Worm (Caenorhabditis elegans) whole organism, young adult: ENCODE results near the gene F13A7.7.

Source experiments
- B0261.1 ChIP-seq: sonication (generic microtip); optimal IDR thresholded peaks from 2 replicates; lab custom pipeline; 2016; ENCODE audit warnings: mild to moderate bottlenecking, missing genetic modification characterization, moderate library complexity, missing compliant biosample characterization
- D2030.7 ChIP-seq: fragments of 200-800 bp; sonication (Bioruptor generic); IDR thresholded peaks from 2 replicates; pipeline ENCODE4 v1.3.6; 2022; ENCODE audit warnings: missing genetic modification reagents, missing genetic modification characterization, missing compliant biosample characterization
- F33H1.4 ChIP-seq: fragments of 200-800 bp; sonication (Bioruptor generic); IDR thresholded peaks from 2 replicates; pipeline ENCODE4 v1.3.6; 2022; ENCODE audit warnings: missing genetic modification reagents, missing genetic modification characterization, missing compliant biosample characterization
- F39B2.1 ChIP-seq: fragments of 200-800 bp; sonication (Bioruptor generic); IDR thresholded peaks from 2 replicates; pipeline ENCODE4 v1.3.6; 2022; ENCODE audit warnings: missing genetic modification reagents, missing genetic modification characterization, missing compliant biosample characterization
- T26A5.8 ChIP-seq: sonication (generic microtip); optimal IDR thresholded peaks from 2 replicates; lab custom pipeline; 2016; ENCODE audit warnings: missing genetic modification characterization, missing compliant biosample characterization
- Y53G8AR.9 ChIP-seq: fragments of 200-800 bp; sonication (Bioruptor generic); conservative IDR thresholded peaks from 2 replicates; pipeline ENCODE4 v1.3.6; 2022; ENCODE audit warnings: missing genetic modification reagents, missing genetic modification characterization, missing compliant biosample characterization
- Y56A3A.18 ChIP-seq: fragments of 200-800 bp; sonication (Bioruptor generic); IDR thresholded peaks from 2 replicates; pipeline ENCODE4 v1.3.6; 2022; ENCODE audit warnings: missing genetic modification reagents, missing genetic modification characterization, missing compliant biosample characterization
- ZK185.1 ChIP-seq: sonication (generic microtip); optimal IDR thresholded peaks from 2 replicates; lab custom pipeline; 2016; ENCODE audit warnings: mild to moderate bottlenecking, missing genetic modification characterization, missing compliant biosample characterization; ENCODE audit not compliant: poor library complexity, severe bottlenecking
- ama-1 ChIP-seq, 3 experiments: fragments of 150-350 bp in 1 of 3; sonication (generic microtip) in 2 of 3; optimal IDR thresholded peaks; 2 replicates each; lab custom pipeline; 2014 to 2018; ENCODE audit warnings: missing biosample characterization in 2 of 3, missing genetic modification characterization in 2 of 3, missing genetic modification reagents in 2 of 3
- athp-1 ChIP-seq: sonication (generic microtip); optimal IDR thresholded peaks from 2 replicates; lab custom pipeline; 2017; ENCODE audit warnings: mild to moderate bottlenecking, missing genetic modification characterization, missing compliant biosample characterization
- attf-6 ChIP-seq: fragments of 200-800 bp; sonication (Bioruptor generic); IDR thresholded peaks from 2 replicates; pipeline ENCODE4 v1.3.6; 2022; ENCODE audit warnings: missing genetic modification reagents, missing genetic modification characterization, missing compliant biosample characterization
- bed-2 ChIP-seq: fragments of 200-800 bp; sonication (Bioruptor generic); IDR thresholded peaks from 2 replicates; pipeline ENCODE4 v1.3.6; 2022; ENCODE audit warnings: missing genetic modification reagents, missing genetic modification characterization, missing compliant biosample characterization
- ceh-27 ChIP-seq: fragments of 200-800 bp; sonication (Bioruptor generic); optimal IDR thresholded peaks from 2 replicates; lab custom pipeline; 2018; ENCODE audit warnings: mild to moderate bottlenecking, missing genetic modification characterization, moderate library complexity, missing compliant biosample characterization
- ceh-40 ChIP-seq: fragments of 200-800 bp; sonication (Bioruptor generic); IDR thresholded peaks from 2 replicates; pipeline ENCODE4 v1.3.6; 2022; ENCODE audit warnings: missing genetic modification characterization, missing compliant biosample characterization
- ceh-91 ChIP-seq: fragments of 200-800 bp; sonication (Bioruptor generic); IDR thresholded peaks from 2 replicates; pipeline ENCODE4 v1.3.6; 2022; ENCODE audit warnings: missing genetic modification reagents, missing genetic modification characterization, missing compliant biosample characterization
- chd-7 ChIP-seq: sonication (generic microtip); optimal IDR thresholded peaks from 2 replicates; lab custom pipeline; 2016; ENCODE audit warnings: mild to moderate bottlenecking, missing genetic modification characterization, moderate library complexity, missing compliant biosample characterization
- die-1 ChIP-seq: sonication (generic microtip); optimal IDR thresholded peaks from 2 replicates; lab custom pipeline; 2016; ENCODE audit warnings: missing genotype, mild to moderate bottlenecking, missing genetic modification characterization, missing compliant biosample characterization
- dox-1 ChIP-seq: fragments of 200-800 bp; sonication (Bioruptor generic); IDR thresholded peaks from 2 replicates; pipeline ENCODE4 v1.3.6; 2022; ENCODE audit warnings: missing genetic modification reagents, missing genetic modification characterization, missing compliant biosample characterization
- dpl-1 ChIP-seq: fragments of 150-350 bp; optimal IDR thresholded peaks from 2 replicates; lab custom pipeline; 2014; ENCODE audit warnings: missing biosample characterization, missing genetic modification reagents, missing genetic modification characterization
- efl-1 ChIP-seq: fragments of 150-350 bp; optimal IDR thresholded peaks from 2 replicates; lab custom pipeline; 2014; ENCODE audit warnings: missing biosample characterization, missing genetic modification reagents, missing genetic modification characterization
- egl-44 ChIP-seq: fragments of 200-800 bp; sonication (Bioruptor generic); IDR thresholded peaks from 2 replicates; pipeline ENCODE4 v1.3.6; 2022; ENCODE audit warnings: missing genetic modification reagents, missing genetic modification characterization, missing compliant biosample characterization
- ets-4 ChIP-seq: fragments of 200-800 bp; sonication (Bioruptor generic); optimal IDR thresholded peaks from 2 replicates; lab custom pipeline; 2018; ENCODE audit warnings: mild to moderate bottlenecking, missing genetic modification characterization, missing compliant biosample characterization
- fkh-3 ChIP-seq: sonication (generic microtip); optimal IDR thresholded peaks from 2 replicates; lab custom pipeline; 2016; ENCODE audit warnings: mild to moderate bottlenecking, missing genetic modification characterization, missing compliant biosample characterization
- gei-17 ChIP-seq: fragments of 200-800 bp; sonication (Bioruptor generic); optimal IDR thresholded peaks from 2 replicates; lab custom pipeline; 2018; ENCODE audit warnings: mild to moderate bottlenecking, missing genetic modification characterization, missing compliant biosample characterization
- let-526 ChIP-seq: fragments of 200-800 bp; sonication (Bioruptor generic); IDR thresholded peaks from 2 replicates; pipeline ENCODE4 v1.3.6; 2022; ENCODE audit warnings: missing genetic modification reagents, missing genetic modification characterization, missing compliant biosample characterization
- let-607 ChIP-seq, 2 experiments: fragments of 200-800 bp in 1 of 2; sonication (Bioruptor generic) in 1 of 2; sonication (generic microtip) in 1 of 2; optimal IDR thresholded peaks; 2 replicates each; lab custom pipeline; 2016 to 2018; ENCODE audit warnings: mild to moderate bottlenecking in 2 of 2, missing compliant biosample characterization in 2 of 2, missing genetic modification characterization in 2 of 2, moderate library complexity in 2 of 2, missing genotype in 1 of 2
- lin-40 ChIP-seq: sonication (generic microtip); optimal IDR thresholded peaks from 2 replicates; lab custom pipeline; 2016; ENCODE audit warnings: missing genetic modification characterization, mild to moderate bottlenecking, missing compliant biosample characterization, missing genotype, missing genetic modification reagents
- lin-54 ChIP-seq: fragments of 200-800 bp; sonication (Bioruptor generic); optimal IDR thresholded peaks from 2 replicates; lab custom pipeline; 2018; ENCODE audit warnings: mild to moderate bottlenecking, missing genetic modification characterization, missing compliant biosample characterization
- lsl-1 ChIP-seq: fragments of 200-800 bp; sonication (Bioruptor generic); optimal IDR thresholded peaks from 2 replicates; lab custom pipeline; 2018; ENCODE audit warnings: mild to moderate bottlenecking, missing genetic modification characterization, moderate library complexity, missing compliant biosample characterization
- lsy-27 ChIP-seq: sonication (generic microtip); optimal IDR thresholded peaks from 2 replicates; lab custom pipeline; 2017; ENCODE audit warnings: missing genetic modification characterization, mild to moderate bottlenecking, missing compliant biosample characterization, antibody characterized with exemption, missing genotype, borderline replicate concordance; ENCODE audit not compliant: insufficient read depth
- madf-6 ChIP-seq: fragments of 200-800 bp; sonication (Bioruptor generic); IDR thresholded peaks from 2 replicates; pipeline ENCODE4 v1.3.6; 2022; ENCODE audit warnings: missing genetic modification reagents, missing genetic modification characterization, missing compliant biosample characterization
- madf-8 ChIP-seq: fragments of 200-800 bp; sonication (Bioruptor generic); conservative IDR thresholded peaks from 2 replicates; pipeline ENCODE4 v1.3.6; 2022; ENCODE audit warnings: missing genetic modification reagents, missing genetic modification characterization, missing compliant biosample characterization
- mcd-1 ChIP-seq: fragments of 200-800 bp; sonication (Bioruptor generic); IDR thresholded peaks from 2 replicates; pipeline ENCODE4 v1.3.6; 2022; ENCODE audit warnings: missing genetic modification reagents, missing genetic modification characterization, missing compliant biosample characterization
- mel-28 ChIP-seq: sonication (generic microtip); optimal IDR thresholded peaks from 2 replicates; lab custom pipeline; 2016; ENCODE audit warnings: borderline replicate concordance, mild to moderate bottlenecking, missing genetic modification characterization, missing compliant biosample characterization
- mxl-1 ChIP-seq: sonication (generic microtip); optimal IDR thresholded peaks from 2 replicates; lab custom pipeline; 2016; ENCODE audit warnings: missing genetic modification characterization, missing compliant biosample characterization
- nfya-2 ChIP-seq: fragments of 200-800 bp; sonication (Bioruptor generic); IDR thresholded peaks from 2 replicates; pipeline ENCODE4 v1.3.6; 2022; ENCODE audit warnings: missing genetic modification reagents, missing genetic modification characterization, missing compliant biosample characterization
- pbrm-1 ChIP-seq: fragments of 200-800 bp; sonication (Bioruptor generic); IDR thresholded peaks from 2 replicates; pipeline ENCODE4 v1.3.6; 2022; ENCODE audit warnings: missing genetic modification reagents, missing genetic modification characterization, missing compliant biosample characterization
- sdz-38 ChIP-seq: sonication (generic microtip); optimal IDR thresholded peaks from 2 replicates; lab custom pipeline; 2016; ENCODE audit warnings: missing genotype, missing genetic modification characterization, missing compliant biosample characterization
- snpc-1.3 ChIP-seq: sonication (generic microtip); optimal IDR thresholded peaks from 2 replicates; lab custom pipeline; 2017; ENCODE audit warnings: missing genetic modification characterization, mild to moderate bottlenecking, missing compliant biosample characterization, antibody characterized with exemption, moderate library complexity, missing genotype, missing genetic modification reagents; ENCODE audit not compliant: insufficient read depth
- sptf-2 ChIP-seq: fragments of 200-800 bp; sonication (Bioruptor generic); optimal IDR thresholded peaks from 2 replicates; lab custom pipeline; 2018; ENCODE audit warnings: mild to moderate bottlenecking, missing genetic modification characterization, missing compliant biosample characterization
- tbp1 ChIP-seq: fragments of 200-800 bp; sonication (Bioruptor generic); optimal IDR thresholded peaks from 2 replicates; lab custom pipeline; 2018; ENCODE audit warnings: mild to moderate bottlenecking, missing genetic modification characterization, missing compliant biosample characterization
- unc-62 ChIP-seq: fragments of 150-350 bp; optimal IDR thresholded peaks from 2 replicates; lab custom pipeline; 2014; ENCODE audit warnings: missing biosample characterization, missing genetic modification reagents, missing genetic modification characterization
- zim-3 ChIP-seq: sonication (generic microtip); optimal IDR thresholded peaks from 2 replicates; lab custom pipeline; 2017; ENCODE audit warnings: mild to moderate bottlenecking, missing genetic modification characterization, moderate library complexity, missing compliant biosample characterization
- ztf-22 ChIP-seq: fragments of 200-800 bp; sonication (Bioruptor generic); optimal IDR thresholded peaks from 2 replicates; lab custom pipeline; 2018; ENCODE audit warnings: mild to moderate bottlenecking, missing genetic modification characterization, moderate library complexity, missing compliant biosample characterization
- ztf-26 ChIP-seq: sonication (generic microtip); optimal IDR thresholded peaks from 2 replicates; lab custom pipeline; 2017; ENCODE audit warnings: missing genetic modification characterization, missing compliant biosample characterization
- ztf-28 ChIP-seq: fragments of 200-800 bp; sonication (Bioruptor generic); IDR thresholded peaks from 2 replicates; pipeline ENCODE4 v1.3.6; 2022; ENCODE audit warnings: missing genetic modification reagents, missing genetic modification characterization, missing compliant biosample characterization
- ztf-6 ChIP-seq: fragments of 200-800 bp; sonication (Bioruptor generic); IDR thresholded peaks from 2 replicates; pipeline ENCODE4 v1.3.6; 2022; ENCODE audit warnings: missing genetic modification reagents, missing genetic modification characterization, missing compliant biosample characterization

The F13A7.7 gene

DNA sequence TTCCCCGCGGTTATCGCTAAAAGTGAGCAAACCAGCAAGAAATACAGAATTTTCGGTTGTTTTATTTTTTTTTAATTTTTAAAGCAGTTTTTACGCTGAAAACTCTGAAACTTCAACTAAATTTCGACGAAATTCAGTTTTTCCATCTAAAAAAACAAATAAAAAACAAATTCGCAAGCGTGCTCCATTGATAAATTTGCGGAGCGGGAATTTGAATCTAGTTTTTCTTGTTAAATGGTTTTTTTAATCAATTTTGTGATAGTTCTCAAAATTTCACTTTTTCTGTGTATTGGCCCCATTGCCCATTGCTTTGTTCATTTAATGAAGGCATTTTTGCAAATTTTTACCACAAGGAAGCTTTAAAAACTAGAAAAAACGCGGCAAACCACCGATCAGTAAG lies 26.8 kb downstream of the F13A7.7 start:
- TF ChIP-seq gei-17: no peak
- TF ChIP-seq dox-1 (GFP tag; lab: Robert Waterston, UW): no peak
- no peak for TF ChIP-seq B0261.1 (tag; lab: Kevin White, UChicago)
- TF ChIP-seq ceh-91 (GFP tag; lab: Robert Waterston, UW): no peak
- TF ChIP-seq pbrm-1 (GFP tag; lab: Robert Waterston, UW): 0 out of 2 replicates have a peak, but pooled peaks have one; percentile 38
- TF ChIP-seq egl-44 (GFP tag; lab: Robert Waterston, UW): no peak
- TF ChIP-seq F33H1.4 (GFP tag; lab: Robert Waterston, UW): no peak
- TF ChIP-seq lin-54 (GFP tag; lab: Kevin White, UChicago): peak; percentile 87
- TF ChIP-seq madf-8: no peak
- TF ChIP-seq chd-7: no peak
- no peak for TF ChIP-seq lsy-27 (tag; lab: Kevin White, UChicago)
- no peak for TF ChIP-seq let-526 (GFP tag; lab: Robert Waterston, UW)
- TF ChIP-seq lin-40 (tag; lab: Kevin White, UChicago): no peak
- no peak for TF ChIP-seq nfya-2 (GFP tag; lab: Robert Waterston, UW)
- 0 out of 2 replicates have a peak, but pooled peaks have one; percentile 48 for TF ChIP-seq attf-6 (GFP tag; lab: Robert Waterston, UW)
- peak; percentile 13 for TF ChIP-seq tbp1 (GFP tag; lab: Kevin White, UChicago)
- TF ChIP-seq fkh-3 (tag; lab: Kevin White, UChicago): no peak
- no peak for TF ChIP-seq T26A5.8 (tag; lab: Kevin White, UChicago)
- TF ChIP-seq Y53G8AR.9 (GFP tag; lab: Robert Waterston, UW): no peak
- TF ChIP-seq ets-4: no peak
- TF ChIP-seq efl-1: peak; percentile 84
- TF ChIP-seq madf-6: peak; percentile 41; the same call in 1 of the 2 replicates
- no peak for TF ChIP-seq sdz-38
- peak; percentile 85 for TF ChIP-seq mcd-1 (GFP tag; lab: Robert Waterston, UW)
- peak; percentile 26 for TF ChIP-seq athp-1 (tag; lab: Kevin White, UChicago)
- TF ChIP-seq ztf-22 (GFP tag; lab: Kevin White, UChicago): no peak
- TF ChIP-seq mxl-1 (tag; lab: Kevin White, UChicago): no peak
- TF ChIP-seq dpl-1 (GFP tag; lab: Kevin White, UChicago): peak; percentile 74
- TF ChIP-seq ztf-26 (tag; lab: Kevin White, UChicago): no peak
- TF ChIP-seq lsl-1 (GFP tag; lab: Kevin White, UChicago): peak; percentile 53
- no peak for TF ChIP-seq unc-62 (GFP tag; lab: Kevin White, UChicago)
- no peak for TF ChIP-seq bed-2
- peak; percentile 20 for TF ChIP-seq snpc-1.3 (tag; lab: Kevin White, UChicago)
- peak; percentile 61 for TF ChIP-seq D2030.7 (GFP tag; lab: Robert Waterston, UW)
- TF ChIP-seq Y56A3A.18 (GFP tag; lab: Robert Waterston, UW): no peak

DNA sequence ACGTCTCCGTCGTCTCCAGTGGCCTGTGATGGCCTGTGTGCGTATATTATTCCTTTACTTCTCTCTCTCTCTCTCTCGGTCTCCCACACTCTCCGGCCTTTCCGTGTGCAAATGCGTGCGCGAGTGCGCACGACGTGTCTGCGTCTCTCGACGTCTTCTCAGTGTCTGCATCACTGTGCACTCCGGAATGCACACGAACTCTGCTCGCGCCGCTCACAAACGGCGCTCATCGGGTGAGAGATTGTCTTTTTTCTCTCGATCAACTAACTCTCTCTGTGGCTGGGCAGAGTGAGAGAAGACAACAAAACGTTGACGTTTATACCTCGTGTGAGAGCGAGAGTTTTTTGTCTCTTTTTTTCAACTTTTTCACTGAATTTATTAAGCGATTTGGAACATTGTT lies 27.7 kb downstream of the F13A7.7 start:
- peak; percentile 82 for TF ChIP-seq ceh-27
- TF ChIP-seq zim-3 (tag; lab: Kevin White, UChicago): peak; percentile 58
- TF ChIP-seq ztf-6 (GFP tag; lab: Robert Waterston, UW): 0 out of 2 replicates have a peak, but pooled peaks have one; percentile 12
- TF ChIP-seq pbrm-1 (GFP tag; lab: Robert Waterston, UW): peak; percentile 77
- TF ChIP-seq die-1: peak; percentile 53
- TF ChIP-seq ama-1 (optimal IDR thresholded peaks at IDR 0.05; lab: Kevin White, UChicago): no peak
- no peak for TF ChIP-seq ama-1 (GFP tag; optimal IDR thresholded peaks at IDR 0.05; lab: Kevin White, UChicago)
- no peak for TF ChIP-seq T26A5.8 (tag; lab: Kevin White, UChicago)
- no peak for TF ChIP-seq F39B2.1 (GFP tag; lab: Robert Waterston, UW)
- TF ChIP-seq let-607 (tag; optimal IDR thresholded peaks at IDR 0.05; lab: Kevin White, UChicago): peak in 1 of 2 experiments; percentile 39
- TF ChIP-seq chd-7: peak; percentile 91
- no peak for TF ChIP-seq ztf-28
- TF ChIP-seq nfya-2 (GFP tag; lab: Robert Waterston, UW): no peak
- TF ChIP-seq Y56A3A.18 (GFP tag; lab: Robert Waterston, UW): peak; percentile 86
- peak; percentile 60 for TF ChIP-seq ZK185.1 (tag; lab: Kevin White, UChicago)
- TF ChIP-seq ceh-40 (GFP tag; lab: Robert Waterston, UW): no peak
- peak; percentile 72 for TF ChIP-seq lin-54 (GFP tag; lab: Kevin White, UChicago)
- TF ChIP-seq madf-6: no peak; the same call in 1 of the 2 replicates
- peak; percentile 81 for TF ChIP-seq Y53G8AR.9 (GFP tag; lab: Robert Waterston, UW)
- TF ChIP-seq mel-28 (tag; lab: Kevin White, UChicago): peak; percentile 43
- TF ChIP-seq sptf-2 (GFP tag; lab: Kevin White, UChicago): peak; percentile 41
